Fruit fly (Drosophila melanogaster) S2 (cell line): Measurements from ENCODE around the gene Mcm7.

Experiments used
- CG8478 ChIP-seq: fragments of >200 bp; optimal IDR thresholded peaks from 2 replicates; lab custom pipeline; 2018
- CTCF ChIP-seq, 2 experiments: fragments of >200 bp; optimal IDR thresholded peaks; 2 replicates each; lab custom pipeline; 2018

The Mcm7 gene

DNA sequence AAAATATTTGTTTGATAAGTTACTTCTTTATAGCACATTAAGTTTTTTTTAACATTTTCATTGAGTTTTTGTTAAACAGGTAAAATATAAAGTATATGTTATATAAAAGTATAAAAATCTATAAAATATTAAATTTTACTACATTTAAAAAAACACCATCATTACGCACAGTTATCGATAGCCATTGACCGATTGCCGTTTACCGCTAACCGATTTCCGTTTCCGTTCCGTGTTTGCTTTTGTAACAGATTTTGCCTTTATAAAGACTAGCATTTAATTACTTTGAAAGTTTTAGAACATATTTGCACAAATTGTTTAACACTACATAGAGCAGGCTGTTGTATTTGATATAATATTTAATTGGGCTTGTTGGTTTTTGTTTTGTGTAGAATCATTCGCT, 48.3 kb downstream of the Mcm7 start:
- TF ChIP-seq CG8478 (lab: Kevin White, UChicago) (no peak), CTCF (optimal IDR thresholded peaks at IDR 0.05; lab: Kevin White, UChicago) (no peak)
